Fruit fly (Drosophila melanogaster) whole organism, embryonic: Measurements from ENCODE around the gene pnr.

ENCODE experiments used
- Abd-B ChIP-seq: fragments of 200-800 bp; sonication (Bioruptor generic); optimal IDR thresholded peaks from 2 replicates; lab custom pipeline; 2018; ENCODE audit warnings: missing biosample characterization, mild to moderate bottlenecking, missing genetic modification characterization, moderate library complexity
- CG10979 ChIP-seq: fragments of 200-800 bp; sonication (Bioruptor generic); optimal IDR thresholded peaks from 2 replicates; lab custom pipeline; 2018; ENCODE audit warnings: missing biosample characterization, mild to moderate bottlenecking, missing genetic modification characterization, moderate library complexity
- CG12391 ChIP-seq: fragments of 200-800 bp; sonication (Bioruptor generic); optimal IDR thresholded peaks from 3 replicates; lab custom pipeline; 2018; ENCODE audit warnings: missing biosample characterization, mild to moderate bottlenecking, missing genetic modification characterization, moderate library complexity
- CG12744 ChIP-seq: fragments of 200-800 bp; sonication (Bioruptor generic); optimal IDR thresholded peaks from 2 replicates; lab custom pipeline; 2016; ENCODE audit warnings: missing biosample characterization, missing genetic modification characterization
- CG12769 ChIP-seq: fragments of 200-800 bp; sonication (Bioruptor generic); optimal IDR thresholded peaks from 2 replicates; lab custom pipeline; 2019; ENCODE audit warnings: missing biosample characterization, mild to moderate bottlenecking, missing genetic modification characterization, moderate library complexity
- CG13287 ChIP-seq: fragments of 200-800 bp; sonication (Bioruptor generic); IDR thresholded peaks from 2 replicates; pipeline ENCODE4 v1.3.6; 2022; ENCODE audit warnings: missing biosample characterization, missing genetic modification characterization; ENCODE audit not compliant: partially characterized antibody
- CG14710 ChIP-seq: fragments of 200-800 bp; sonication (Bioruptor generic); optimal IDR thresholded peaks from 3 replicates; lab custom pipeline; 2019; ENCODE audit warnings: missing biosample characterization, mild to moderate bottlenecking, missing genetic modification characterization, moderate library complexity
- CG15696 ChIP-seq: fragments of 200-800 bp; sonication (Bioruptor generic); optimal IDR thresholded peaks from 2 replicates; lab custom pipeline; 2019; ENCODE audit warnings: missing biosample characterization, mild to moderate bottlenecking, missing genetic modification characterization, moderate library complexity
- CG16813 ChIP-seq: fragments of 200-800 bp; sonication (Bioruptor generic); IDR thresholded peaks from 3 replicates; pipeline ENCODE4 v1.3.6; 2022; ENCODE audit warnings: missing biosample characterization, missing genetic modification characterization; ENCODE audit not compliant: partially characterized antibody
- CG17186 ChIP-seq: fragments of 200-800 bp; sonication (Bioruptor generic); optimal IDR thresholded peaks from 3 replicates; lab custom pipeline; 2017; ENCODE audit warnings: missing biosample characterization, missing genetic modification reagents, missing genetic modification characterization
- CG18619 ChIP-seq: fragments of 200-800 bp; sonication (Bioruptor generic); optimal IDR thresholded peaks from 3 replicates; lab custom pipeline; 2017; ENCODE audit warnings: missing biosample characterization, mild to moderate bottlenecking, missing genetic modification characterization
- CG2202 ChIP-seq: fragments of 200-800 bp; sonication (Bioruptor generic); optimal IDR thresholded peaks from 2 replicates; lab custom pipeline; 2018; ENCODE audit warnings: missing biosample characterization, mild to moderate bottlenecking, missing genetic modification characterization
- CG30020 ChIP-seq: fragments of 200-800 bp; optimal IDR thresholded peaks from 2 replicates; lab custom pipeline; 2019; ENCODE audit warnings: missing biosample characterization, mild to moderate bottlenecking, missing genetic modification characterization, moderate library complexity
- CG33213 ChIP-seq: fragments of 200-800 bp; sonication (Bioruptor generic); optimal IDR thresholded peaks from 3 replicates; lab custom pipeline; 2016; ENCODE audit warnings: missing biosample characterization, missing genetic modification characterization
- CG4360 ChIP-seq: fragments of 200-800 bp; sonication (Bioruptor generic); IDR thresholded peaks from 2 replicates; pipeline ENCODE4 v1.3.6; 2022; ENCODE audit warnings: missing biosample characterization, missing genetic modification characterization
- CG43689 ChIP-seq: fragments of 200-800 bp; sonication (Bioruptor generic); IDR thresholded peaks from 2 replicates; pipeline ENCODE4 v1.3.6; 2022; ENCODE audit warnings: missing biosample characterization, missing genetic modification characterization
- CG7372 ChIP-seq: fragments of 200-800 bp; sonication (Bioruptor generic); IDR thresholded peaks from 2 replicates; pipeline ENCODE4 v1.3.6; 2022; ENCODE audit warnings: missing biosample characterization, missing genetic modification characterization
- CG7963 ChIP-seq: fragments of 200-800 bp; sonication (Bioruptor generic); IDR thresholded peaks from 3 replicates; pipeline ENCODE4 v1.3.6; 2022; ENCODE audit warnings: missing biosample characterization, missing genetic modification characterization; ENCODE audit not compliant: partially characterized antibody
- CG8359 ChIP-seq: fragments of 200-800 bp; sonication (Bioruptor generic); optimal IDR thresholded peaks from 2 replicates; lab custom pipeline; 2017; ENCODE audit warnings: missing biosample characterization, mild to moderate bottlenecking, missing genetic modification characterization, borderline replicate concordance
- CTCF ChIP-seq: fragments of 200-800 bp; sonication (Bioruptor generic); optimal IDR thresholded peaks from 2 replicates; lab custom pipeline; 2017; ENCODE audit warnings: missing biosample characterization, mild to moderate bottlenecking, missing genetic modification characterization, moderate library complexity
- Dfd ChIP-seq, 2 experiments: fragments of >200 bp; optimal IDR thresholded peaks; 2 replicates each; lab custom pipeline; 2017; ENCODE audit warnings: missing biosample characterization in 2 of 2, missing genetic modification characterization in 2 of 2
- Dref ChIP-seq: fragments of 200-800 bp; sonication (Bioruptor generic); IDR thresholded peaks from 2 replicates; pipeline ENCODE4 v1.3.6; 2022; ENCODE audit warnings: missing biosample characterization, missing genetic modification characterization
- Lhr ChIP-seq: fragments of 200-800 bp; sonication (Bioruptor generic); optimal IDR thresholded peaks from 3 replicates; lab custom pipeline; 2017; ENCODE audit warnings: mild to moderate bottlenecking, missing biosample characterization, missing genetic modification reagents, missing genetic modification characterization
- Med ChIP-seq: fragments of 200-800 bp; sonication (Bioruptor generic); peaks from one replicate; lab custom pipeline; 2016; ENCODE audit warnings: missing biosample characterization, missing genetic modification characterization, mild to moderate bottlenecking, inconsistent platforms, moderate library complexity
- Nf-YB ChIP-seq: fragments of 200-800 bp; sonication (Bioruptor generic); optimal IDR thresholded peaks from 3 replicates; lab custom pipeline; 2019; ENCODE audit warnings: missing biosample characterization, mild to moderate bottlenecking, missing genetic modification characterization, moderate library complexity
- Rx ChIP-seq: fragments of 200-800 bp; sonication (Bioruptor generic); IDR thresholded peaks from 2 replicates; pipeline ENCODE4 v1.3.6; 2022; ENCODE audit warnings: missing biosample characterization, missing genetic modification characterization
- ab ChIP-seq: fragments of 200-800 bp; sonication (Bioruptor generic); optimal IDR thresholded peaks from 2 replicates; lab custom pipeline; 2016; ENCODE audit warnings: missing biosample characterization, missing genetic modification characterization
- amos ChIP-seq: fragments of 200-800 bp; sonication (Bioruptor generic); IDR thresholded peaks from 2 replicates; pipeline ENCODE4 v1.3.6; 2022; ENCODE audit warnings: missing biosample characterization, missing genetic modification characterization; ENCODE audit not compliant: partially characterized antibody
- ato ChIP-seq: fragments of 200-800 bp; sonication (Bioruptor generic); IDR thresholded peaks from 2 replicates; pipeline ENCODE4 v1.3.6; 2022; ENCODE audit warnings: missing biosample characterization, missing genetic modification characterization; ENCODE audit not compliant: partially characterized antibody
- bsh ChIP-seq, 2 experiments: fragments of 200-800 bp; sonication (Bioruptor generic); optimal IDR thresholded peaks; 2 replicates each; lab custom pipeline; 2017 to 2018; ENCODE audit warnings: mild to moderate bottlenecking in 2 of 2, missing biosample characterization in 2 of 2, missing genetic modification characterization in 2 of 2, moderate library complexity in 1 of 2
- cwo ChIP-seq: fragments of 200-800 bp; sonication (Bioruptor generic); optimal IDR thresholded peaks from 3 replicates; lab custom pipeline; 2017; ENCODE audit warnings: missing biosample characterization, missing genetic modification characterization, mild to moderate bottlenecking, moderate library complexity, missing genetic modification reagents
- disco-r ChIP-seq: fragments of 200-800 bp; sonication (Bioruptor generic); optimal IDR thresholded peaks from 2 replicates; lab custom pipeline; 2016; ENCODE audit warnings: missing biosample characterization, missing genetic modification characterization
- emc ChIP-seq: fragments of 200-800 bp; sonication (Bioruptor generic); optimal IDR thresholded peaks from 2 replicates; lab custom pipeline; 2016; ENCODE audit warnings: missing biosample characterization, missing genetic modification characterization
- fd3F ChIP-seq: fragments of 200-800 bp; sonication (Bioruptor generic); optimal IDR thresholded peaks from 2 replicates; lab custom pipeline; 2018; ENCODE audit warnings: missing biosample characterization, mild to moderate bottlenecking, missing genetic modification characterization, moderate library complexity
- gro ChIP-seq: fragments of 200-800 bp; sonication (Bioruptor generic); optimal IDR thresholded peaks from 2 replicates; lab custom pipeline; 2016; ENCODE audit warnings: missing biosample characterization, missing genetic modification characterization
- mirr ChIP-seq: fragments of 200-800 bp; sonication (Bioruptor generic); optimal IDR thresholded peaks from 3 replicates; lab custom pipeline; 2018; ENCODE audit warnings: missing biosample characterization, mild to moderate bottlenecking, missing genetic modification characterization
- mld ChIP-seq: fragments of 200-800 bp; sonication (Bioruptor generic); IDR thresholded peaks from 3 replicates; pipeline ENCODE4 v1.3.6; 2022; ENCODE audit warnings: missing biosample characterization, missing genetic modification characterization; ENCODE audit not compliant: partially characterized antibody
- nerfin-2 ChIP-seq: fragments of 200-800 bp; sonication (Bioruptor generic); IDR thresholded peaks from 2 replicates; pipeline ENCODE4 v1.3.6; 2022; ENCODE audit warnings: missing biosample characterization, missing genetic modification characterization; ENCODE audit not compliant: partially characterized antibody
- pfk ChIP-seq: fragments of 200-800 bp; sonication (Bioruptor generic); optimal IDR thresholded peaks from 2 replicates; lab custom pipeline; 2018; ENCODE audit warnings: missing biosample characterization, mild to moderate bottlenecking, missing genetic modification characterization, moderate library complexity
- phol ChIP-seq: fragments of 200-800 bp; sonication (Bioruptor generic); optimal IDR thresholded peaks from 3 replicates; lab custom pipeline; 2018; ENCODE audit warnings: missing biosample characterization, mild to moderate bottlenecking, missing genetic modification characterization, moderate library complexity
- run ChIP-seq: fragments of 200-800 bp; sonication (Bioruptor generic); optimal IDR thresholded peaks from 3 replicates; lab custom pipeline; 2018; ENCODE audit warnings: missing biosample characterization, mild to moderate bottlenecking, missing genetic modification characterization
- sens ChIP-seq: fragments of 200-800 bp; sonication (Bioruptor generic); peaks from one replicate; lab custom pipeline; 2016; ENCODE audit warnings: missing biosample characterization, missing genetic modification characterization
- sob ChIP-seq: fragments of 200-800 bp; sonication (Bioruptor generic); IDR thresholded peaks from 2 replicates; pipeline ENCODE4 v1.3.6; 2022; ENCODE audit warnings: missing biosample characterization, missing genetic modification characterization
- stwl ChIP-seq: fragments of 200-800 bp; sonication (Bioruptor generic); optimal IDR thresholded peaks from 3 replicates; lab custom pipeline; 2018; ENCODE audit warnings: missing biosample characterization, mild to moderate bottlenecking, missing genetic modification characterization, moderate library complexity
- trh ChIP-seq: fragments of 200-800 bp; sonication (Bioruptor generic); optimal IDR thresholded peaks from 2 replicates; lab custom pipeline; 2016; ENCODE audit warnings: missing biosample characterization, missing genetic modification characterization
- zen ChIP-seq: fragments of 200-800 bp; sonication (Bioruptor generic); optimal IDR thresholded peaks from 3 replicates; lab custom pipeline; 2018; ENCODE audit warnings: missing biosample characterization, mild to moderate bottlenecking, missing genetic modification characterization, moderate library complexity

pnr gene

DNA sequence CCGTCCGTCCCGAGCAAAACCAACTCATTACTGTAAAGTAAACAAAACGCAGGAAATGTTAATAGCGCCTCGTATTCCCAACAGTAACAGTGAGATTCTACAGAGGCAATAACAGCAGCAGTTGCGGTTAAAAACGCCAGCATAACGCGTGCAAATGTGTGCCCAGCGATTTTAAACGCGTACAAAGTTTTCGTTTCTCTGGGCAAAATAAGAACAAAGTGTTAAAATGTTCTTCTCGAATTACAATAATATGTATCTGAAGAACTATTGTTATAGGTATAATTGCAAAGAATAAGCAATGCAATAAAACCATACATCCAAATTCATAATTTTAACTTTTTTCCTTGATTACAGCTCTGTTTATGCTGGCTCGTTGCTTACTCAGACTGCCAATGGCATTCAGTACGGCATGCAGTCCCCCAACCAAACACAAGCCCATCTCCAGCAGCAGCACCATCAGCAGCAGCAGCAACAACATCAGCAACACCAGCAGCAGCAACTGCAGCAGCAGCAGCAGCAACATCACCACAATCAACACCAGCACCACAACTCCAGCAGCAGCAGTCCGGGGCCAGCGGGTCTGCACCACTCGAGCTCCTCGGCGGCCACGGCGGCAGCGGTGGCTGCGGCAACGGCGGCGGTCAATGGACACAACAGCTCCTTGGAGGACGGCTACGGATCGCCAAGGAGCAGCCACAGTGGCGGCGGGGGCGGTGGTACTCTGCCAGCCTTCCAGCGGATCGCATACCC, 26.7 kb upstream of the pnr start:
- TF ChIP-seq Dref (GFP tag; lab: Robert Waterston, UW) (0 out of 2 replicates have a peak, but pooled peaks have one; percentile 23), CG16813 (GFP tag; lab: Robert Waterston, UW) (no peak), Med (peak; percentile 59), Rx (GFP tag; lab: Robert Waterston, UW) (0 out of 2 replicates have a peak, but pooled peaks have one; percentile 9), run (tag; lab: Kevin White, UChicago) (no peak), CG4360 (GFP tag; lab: Robert Waterston, UW) (peak; percentile 23; the same call in 1 of the 2 replicates), Dfd (GFP tag; optimal IDR thresholded peaks at IDR 0.05; lab: Kevin White, UChicago) (peak in 1 of 2 experiments; percentile 58), CG8359 (peak; percentile 99)

DNA sequence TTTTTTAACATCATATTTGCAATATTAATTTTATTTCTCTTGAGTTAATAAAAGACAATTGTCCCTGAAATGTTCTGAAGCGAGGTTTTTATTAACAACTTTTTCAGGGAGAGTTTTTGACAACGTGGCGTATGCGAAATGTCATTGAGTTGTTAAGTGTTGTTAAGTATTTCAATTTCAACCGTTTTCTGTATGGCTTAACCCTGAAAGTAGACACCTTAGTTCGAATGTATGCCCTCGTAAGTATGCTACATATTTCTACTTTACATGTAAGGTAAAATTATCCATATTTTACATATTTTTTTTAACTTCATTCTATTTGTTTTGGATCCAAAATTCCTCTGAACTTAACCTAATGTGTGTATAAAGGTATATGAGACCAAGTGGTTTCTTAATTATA, 21.9 kb upstream of the pnr start:
- TF ChIP-seq phol (tag; lab: Kevin White, UChicago) (peak; percentile 6), CG14710 (tag; lab: Kevin White, UChicago) (peak; percentile 45), Lhr (GFP tag; lab: Kevin White, UChicago) (peak; percentile 73), disco-r (GFP tag; lab: Kevin White, UChicago) (no peak), fd3F (GFP tag; lab: Kevin White, UChicago) (no peak), pfk (GFP tag; lab: Kevin White, UChicago) (no peak), bsh (GFP tag; optimal IDR thresholded peaks at IDR 0.05; lab: Kevin White, UChicago) (peak in 1 of 2 experiments; percentile 6), CG7963 (GFP tag; lab: Robert Waterston, UW) (peak; percentile 48; the same call in 1 of the 3 replicates), CG12391 (tag; lab: Kevin White, UChicago) (peak; percentile 13), CG12744 (peak; percentile 65), CG15696 (tag; lab: Kevin White, UChicago) (peak; percentile 19), CG43689 (no peak), ab (GFP tag; lab: Kevin White, UChicago) (no peak), emc (no peak), CG16813 (GFP tag; lab: Robert Waterston, UW) (peak; percentile 68), gro (no peak), cwo (GFP tag; lab: Kevin White, UChicago) (no peak), sob (peak; percentile 62), CG17186 (no peak), zen (tag; lab: Kevin White, UChicago) (peak; percentile 60), CG13287 (GFP tag; lab: Robert Waterston, UW) (peak; percentile 93), CG18619 (GFP tag; lab: Kevin White, UChicago) (no peak), amos (peak; percentile 61), CG30020 (tag; lab: Kevin White, UChicago) (no peak), trh (GFP tag; lab: Kevin White, UChicago) (no peak), mirr (GFP tag; lab: Kevin White, UChicago) (no peak), CG10979 (tag; lab: Kevin White, UChicago) (peak; percentile 62), Nf-YB (GFP tag; lab: Kevin White, UChicago) (peak; percentile 16), stwl (tag; lab: Kevin White, UChicago) (peak; percentile 100), nerfin-2 (GFP tag; lab: Robert Waterston, UW) (peak; percentile 45; the same call in 1 of the 2 replicates), CG33213 (GFP tag; lab: Kevin White, UChicago) (peak; percentile 36), ato (peak; percentile 70), CG2202 (tag; lab: Kevin White, UChicago) (peak; percentile 29), CG7372 (GFP tag; lab: Robert Waterston, UW) (peak; percentile 92), mld (no peak), CG8359 (peak; percentile 63), sens (GFP tag; lab: Kevin White, UChicago) (peak; percentile 76), Abd-B (GFP tag; lab: Kevin White, UChicago) (no peak), CG12769 (tag; lab: Kevin White, UChicago) (no peak), CTCF (GFP tag; lab: Kevin White, UChicago) (peak; percentile 77)
